Worm (Caenorhabditis elegans) whole organism, L1 larva: ENCODE measurements around the gene lex-1.
A peak's percentile ranks its signal among the peaks of the same experiment; 100 is the strongest.

Experiments
- F16B12.6 ChIP-seq: fragments of 150-350 bp; optimal IDR thresholded peaks from 2 replicates; lab custom pipeline; 2014; ENCODE audit warnings: missing biosample characterization, missing genetic modification characterization
- aly-2 ChIP-seq: fragments of 150-350 bp; optimal IDR thresholded peaks from 2 replicates; lab custom pipeline; 2014; ENCODE audit warnings: missing biosample characterization, missing genetic modification characterization
- ama-1 ChIP-seq: fragments of 150-350 bp; optimal IDR thresholded peaks from 2 replicates; lab custom pipeline; 2014
- blmp-1 ChIP-seq: fragments of 150-350 bp; optimal IDR thresholded peaks from 2 replicates; lab custom pipeline; 2014; ENCODE audit warnings: missing biosample characterization, missing genetic modification characterization
- ceh-82 ChIP-seq, 3 experiments: fragments of 150-350 bp in 1 of 3; sonication (generic microtip) in 2 of 3; optimal IDR thresholded peaks; 2 replicates each; lab custom pipeline; 2014 to 2017; ENCODE audit warnings: missing biosample characterization in 3 of 3, missing genetic modification characterization in 3 of 3
- ceh-88 ChIP-seq: fragments of 200-800 bp; sonication (Bioruptor generic); IDR thresholded peaks from 2 replicates; pipeline ENCODE4 v1.3.6; 2022; ENCODE audit warnings: missing genetic modification characterization, missing compliant biosample characterization
- ces-1 ChIP-seq: fragments of 150-350 bp; optimal IDR thresholded peaks from 2 replicates; lab custom pipeline; 2014; ENCODE audit warnings: missing biosample characterization, missing genetic modification reagents, missing genetic modification characterization
- efl-3 ChIP-seq: fragments of 200-800 bp; sonication (Bioruptor generic); optimal IDR thresholded peaks from 2 replicates; lab custom pipeline; 2018; ENCODE audit warnings: mild to moderate bottlenecking, missing genetic modification characterization, missing compliant biosample characterization
- egl-27 ChIP-seq, 2 experiments: fragments of 150-350 bp in 1 of 2; sonication (generic microtip); optimal IDR thresholded peaks; 3 replicates each; lab custom pipeline; 2017 to 2018; ENCODE audit warnings: missing biosample characterization in 2 of 2, missing genetic modification characterization in 2 of 2, missing genetic modification reagents in 2 of 2
- fkh-8 ChIP-seq: sonication (generic microtip); optimal IDR thresholded peaks from 2 replicates; lab custom pipeline; 2016; ENCODE audit warnings: mild to moderate bottlenecking, missing genetic modification characterization, missing compliant biosample characterization
- fos-1 ChIP-seq: fragments of 150-350 bp; optimal IDR thresholded peaks from 2 replicates; lab custom pipeline; 2014; ENCODE audit warnings: missing biosample characterization, missing genetic modification characterization
- grh-1 ChIP-seq: fragments of 200-800 bp; sonication (Bioruptor generic); IDR thresholded peaks from 2 replicates; pipeline ENCODE4 v1.3.6; 2022; ENCODE audit warnings: missing genetic modification reagents, missing genetic modification characterization, missing compliant biosample characterization
- hlh-4 ChIP-seq: sonication (generic microtip); optimal IDR thresholded peaks from 2 replicates; lab custom pipeline; 2016; ENCODE audit warnings: mild to moderate bottlenecking, missing genetic modification characterization, missing compliant biosample characterization
- hpl-2 ChIP-seq: fragments of 150-350 bp; optimal IDR thresholded peaks from 2 replicates; lab custom pipeline; 2014; ENCODE audit warnings: missing biosample characterization, missing genetic modification reagents, missing genetic modification characterization
- irx-1 ChIP-seq: sonication (generic microtip); optimal IDR thresholded peaks from 2 replicates; lab custom pipeline; 2016; ENCODE audit warnings: missing genetic modification characterization, missing compliant biosample characterization
- lin-14 ChIP-seq: fragments of 200-800 bp; sonication (Bioruptor generic); optimal IDR thresholded peaks from 2 replicates; lab custom pipeline; 2018; ENCODE audit warnings: mild to moderate bottlenecking, missing genetic modification characterization, moderate library complexity, missing compliant biosample characterization
- lin-15B ChIP-seq: fragments of 150-350 bp; sonication (generic microtip); optimal IDR thresholded peaks from 3 replicates; lab custom pipeline; 2014; ENCODE audit warnings: missing biosample characterization, missing genetic modification characterization
- lir-3 ChIP-seq: sonication (generic microtip); optimal IDR thresholded peaks from 2 replicates; lab custom pipeline; 2016; ENCODE audit warnings: mild to moderate bottlenecking, missing genetic modification characterization, moderate library complexity, missing compliant biosample characterization; ENCODE audit not compliant: poor library complexity
- lsy-2 ChIP-seq, 2 experiments: fragments of 150-350 bp; optimal IDR thresholded peaks; 2 replicates each; lab custom pipeline; 2014; ENCODE audit warnings: missing biosample characterization in 2 of 2, missing genetic modification characterization in 2 of 2
- mef-2 ChIP-seq: fragments of 150-350 bp; optimal IDR thresholded peaks from 2 replicates; lab custom pipeline; 2014; ENCODE audit warnings: missing biosample characterization, missing genetic modification characterization
- mep-1 ChIP-seq: fragments of 150-350 bp; optimal IDR thresholded peaks from 2 replicates; lab custom pipeline; 2014; ENCODE audit warnings: missing biosample characterization, missing genetic modification characterization
- nhr-47 ChIP-seq: sonication (generic microtip); optimal IDR thresholded peaks from 2 replicates; lab custom pipeline; 2016; ENCODE audit warnings: mild to moderate bottlenecking, missing genetic modification characterization, moderate library complexity, missing compliant biosample characterization
- nhr-71 ChIP-seq: sonication (generic microtip); optimal IDR thresholded peaks from 2 replicates; lab custom pipeline; 2016; ENCODE audit warnings: mild to moderate bottlenecking, missing genetic modification characterization, moderate library complexity, missing compliant biosample characterization
- nhr-85 ChIP-seq: sonication (generic microtip); peaks from one replicate; lab custom pipeline; 2016; ENCODE audit warnings: missing genetic modification characterization, inconsistent platforms, missing compliant biosample characterization
- nhr-90 ChIP-seq: sonication (generic microtip); optimal IDR thresholded peaks from 2 replicates; lab custom pipeline; 2016; ENCODE audit warnings: mild to moderate bottlenecking, missing genetic modification characterization, missing compliant biosample characterization; ENCODE audit not compliant: poor library complexity
- snpc-4 ChIP-seq: fragments of 150-350 bp; optimal IDR thresholded peaks from 2 replicates; lab custom pipeline; 2014; ENCODE audit warnings: missing biosample characterization, missing genetic modification characterization
- snu-23 ChIP-seq: sonication (generic microtip); optimal IDR thresholded peaks from 2 replicates; lab custom pipeline; 2016; ENCODE audit warnings: missing genetic modification characterization, missing compliant biosample characterization
- sup-37 ChIP-seq: fragments of 200-800 bp; sonication (Bioruptor generic); optimal IDR thresholded peaks from 2 replicates; lab custom pipeline; 2018; ENCODE audit warnings: mild to moderate bottlenecking, missing genetic modification characterization, missing compliant biosample characterization
- unc-130 ChIP-seq: fragments of 150-350 bp; optimal IDR thresholded peaks from 2 replicates; lab custom pipeline; 2017; ENCODE audit warnings: missing biosample characterization, missing genetic modification characterization, inconsistent platforms
- vab-15 ChIP-seq: sonication (generic microtip); optimal IDR thresholded peaks from 2 replicates; lab custom pipeline; 2017; ENCODE audit warnings: missing genotype, mild to moderate bottlenecking, missing genetic modification characterization, missing compliant biosample characterization
- zip-4 ChIP-seq: fragments of 200-800 bp; sonication (Bioruptor generic); optimal IDR thresholded peaks from 2 replicates; lab custom pipeline; 2018; ENCODE audit warnings: mild to moderate bottlenecking, missing genetic modification characterization, moderate library complexity, missing compliant biosample characterization
- ztf-11 ChIP-seq, 2 experiments: sonication (generic microtip); optimal IDR thresholded peaks; 2 replicates each; lab custom pipeline; 2016 to 2017; ENCODE audit warnings: missing genetic modification characterization in 2 of 2, missing biosample characterization in 1 of 2, missing compliant biosample characterization in 1 of 2

The lex-1 gene

DNA sequence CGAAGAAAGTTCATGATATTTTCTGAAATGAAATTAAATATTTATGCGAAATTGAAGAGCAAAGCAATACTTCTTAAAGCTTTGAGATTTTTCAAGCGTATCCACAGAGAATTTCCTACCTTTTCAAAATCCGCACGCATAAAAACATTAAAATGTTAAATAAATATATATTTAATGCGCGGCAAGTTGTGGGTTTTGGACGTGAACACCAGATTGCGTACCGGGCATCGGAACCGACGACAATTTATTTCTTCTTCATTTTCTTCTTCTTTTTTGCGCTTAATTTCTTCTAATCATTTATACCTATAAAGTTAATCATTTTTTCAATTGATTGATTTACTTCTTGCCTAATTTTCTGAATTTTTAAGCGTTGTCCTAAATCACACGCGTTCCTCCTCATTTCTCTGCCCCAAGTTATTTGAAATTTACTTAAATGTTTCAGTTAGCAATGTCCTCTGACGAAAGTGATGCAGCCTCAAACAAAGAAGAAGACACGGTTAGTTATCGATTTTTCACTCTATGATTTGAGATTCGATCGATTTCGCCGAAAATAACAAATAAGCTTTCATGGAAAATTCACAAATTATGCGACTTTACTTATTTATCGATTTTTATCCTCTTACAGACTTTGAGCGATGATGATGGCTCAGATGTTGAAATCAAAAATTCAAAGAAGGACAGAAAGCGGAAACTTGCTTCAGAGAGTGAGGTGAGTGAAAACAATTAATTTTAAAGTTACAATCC, 28.1 kb upstream of the lex-1 start, which contains the start of the genes bre-5 and spt-5 (continued):
- TF ChIP-seq nhr-71 (tag; lab: Kevin White, UChicago) (peak; percentile 48), ceh-82 (tag; optimal IDR thresholded peaks at IDR 0.05; lab: Kevin White, UChicago) (peak in 1 of 3 experiments; percentile 1)

DNA sequence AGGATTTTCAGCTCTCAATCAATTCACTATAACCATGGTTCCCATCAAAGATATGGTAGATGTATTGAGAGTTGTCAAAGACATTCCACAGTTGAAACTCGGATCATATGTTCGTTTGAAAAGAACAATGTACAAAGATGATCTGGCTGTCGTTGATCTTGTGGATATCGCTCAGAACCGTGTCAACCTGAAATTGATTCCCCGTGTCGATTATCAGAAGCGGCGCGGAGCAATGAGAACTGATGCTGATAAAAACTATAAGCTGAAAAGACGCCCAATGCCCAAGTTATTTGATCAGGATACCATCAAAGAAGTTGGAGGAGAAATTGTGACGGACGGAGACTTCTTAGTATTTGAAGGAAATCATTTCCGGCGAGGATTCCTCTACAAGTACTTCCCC, 26.8 kb upstream of the lex-1 start:
- TF ChIP-seq unc-130 (tag; lab: Kevin White, UChicago) (no peak), nhr-47 (no peak)

DNA sequence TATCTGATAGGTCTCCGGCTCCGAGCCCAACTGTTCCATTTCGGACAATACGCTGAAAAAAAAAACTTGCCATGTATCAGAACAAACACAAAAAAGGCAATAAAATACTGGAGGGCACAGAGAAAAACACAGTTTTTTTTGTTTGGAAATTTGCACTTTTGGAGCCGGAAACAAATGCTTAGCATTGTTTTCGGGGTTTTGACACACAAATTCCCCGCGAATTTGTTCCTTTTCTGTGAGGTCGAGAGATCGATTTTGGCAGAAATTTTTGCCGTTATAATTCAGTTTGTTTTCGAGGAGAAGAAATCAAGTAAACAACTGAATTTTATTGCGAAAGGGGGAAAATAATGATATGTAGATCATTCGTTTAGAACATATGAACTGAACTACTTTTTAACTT, 22.7 kb upstream of the lex-1 start, which contains the start of gene K08E4.2:
K08E4.2 (minus strand) TSS at position 54 of the 400 bp plus-strand sequence.
- no peak for TF ChIP-seq snu-23
- no peak for TF ChIP-seq fos-1 (tag; lab: Kevin White, UChicago)
- TF ChIP-seq ceh-88, result no peak
- no peak for TF ChIP-seq irx-1 (tag; lab: Kevin White, UChicago)
- TF ChIP-seq ztf-11 (tag; optimal IDR thresholded peaks at IDR 0.05; lab: Kevin White, UChicago), result no peak
- TF ChIP-seq sup-37 (GFP tag; lab: Kevin White, UChicago), result no peak
- TF ChIP-seq unc-130 (tag; lab: Kevin White, UChicago), result no peak
- TF ChIP-seq aly-2 (tag; lab: Kevin White, UChicago), result no peak
- TF ChIP-seq nhr-85 (tag; lab: Kevin White, UChicago), result no peak
- no peak for TF ChIP-seq efl-3
- no peak for TF ChIP-seq lin-14
- TF ChIP-seq blmp-1 (tag; lab: Kevin White, UChicago), result no peak
- no peak for TF ChIP-seq hpl-2 (GFP tag; lab: Kevin White, UChicago)
- TF ChIP-seq vab-15 (tag; lab: Kevin White, UChicago), result no peak
- no peak for TF ChIP-seq egl-27 (tag; optimal IDR thresholded peaks at IDR 0.05; lab: Kevin White, UChicago)
- no peak for TF ChIP-seq ama-1 (lab: Kevin White, UChicago)
- TF ChIP-seq zip-4 (GFP tag; lab: Kevin White, UChicago), result no peak
- TF ChIP-seq ces-1, result no peak
- TF ChIP-seq mef-2 (tag; lab: Kevin White, UChicago), result no peak
- TF ChIP-seq F16B12.6, result no peak

DNA sequence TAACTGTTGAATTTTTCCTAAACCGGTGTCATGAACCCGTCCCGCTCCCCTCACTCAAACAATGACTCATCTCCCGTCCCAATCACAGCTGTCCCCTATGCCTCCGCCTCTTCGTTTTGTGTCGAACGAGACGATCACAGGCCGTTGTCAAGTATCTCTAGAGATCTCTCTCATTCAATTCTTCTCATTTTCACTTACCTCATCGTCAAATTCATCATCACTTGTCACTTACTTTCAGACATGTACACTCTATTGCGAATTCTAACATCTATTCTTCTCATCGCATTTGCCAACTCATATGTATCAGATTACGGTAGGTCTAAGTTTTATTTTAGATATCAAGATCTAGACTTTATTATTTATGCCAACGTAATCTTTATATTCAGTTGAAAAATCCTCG, 21.8 kb upstream of the lex-1 start, which contains the start of gene K08E4.3:
K08E4.3 (plus strand) TSS at position 235 of the 400 bp plus-strand sequence.
- TF ChIP-seq lin-14, result peak; percentile 26
- TF ChIP-seq nhr-90 (tag; lab: Kevin White, UChicago), result no peak
- no peak for TF ChIP-seq snpc-4 (tag; lab: Kevin White, UChicago)
- no peak for TF ChIP-seq ceh-88
- no peak for TF ChIP-seq aly-2 (tag; lab: Kevin White, UChicago)
- no peak for TF ChIP-seq unc-130 (tag; lab: Kevin White, UChicago)
- TF ChIP-seq nhr-85 (tag; lab: Kevin White, UChicago), result no peak
- no peak for TF ChIP-seq grh-1 (GFP tag; lab: Robert Waterston, UW)

DNA sequence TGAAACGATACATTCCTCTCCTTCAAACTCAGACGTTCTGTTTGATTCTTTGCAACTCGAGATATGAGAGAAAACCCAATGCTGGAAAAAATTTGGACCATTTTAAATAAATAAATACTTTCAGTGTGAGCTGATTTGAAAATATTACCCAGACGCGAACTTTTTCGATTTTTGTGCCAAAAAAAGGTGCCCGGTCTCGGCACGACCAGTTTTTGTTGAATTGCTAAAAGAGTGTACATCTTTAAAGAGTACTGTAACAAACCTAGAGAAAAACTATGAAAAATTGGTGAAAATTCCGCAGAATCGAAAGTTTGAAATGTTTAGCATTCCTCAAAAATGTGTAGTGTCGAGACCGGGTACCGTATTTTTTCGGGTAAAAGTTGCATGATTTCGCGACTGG, 18.0 kb upstream of the lex-1 start, which contains the start of gene K08E4.8:
K08E4.8 (minus strand) TSS at position 101 of the 400 bp plus-strand sequence.
- TF ChIP-seq fkh-8 (tag; lab: Kevin White, UChicago) (no peak), mep-1 (tag; lab: Kevin White, UChicago) (no peak), grh-1 (GFP tag; lab: Robert Waterston, UW) (no peak), lsy-2 (tag; optimal IDR thresholded peaks at IDR 0.05; lab: Kevin White, UChicago) (no peak), vab-15 (tag; lab: Kevin White, UChicago) (no peak), blmp-1 (tag; lab: Kevin White, UChicago) (no peak), lin-15B (tag; lab: Kevin White, UChicago) (no peak), hlh-4 (tag; lab: Kevin White, UChicago) (no peak), lir-3 (tag; lab: Kevin White, UChicago) (no peak), egl-27 (tag; optimal IDR thresholded peaks at IDR 0.05; lab: Kevin White, UChicago) (no peak), zip-4 (GFP tag; lab: Kevin White, UChicago) (no peak), nhr-90 (tag; lab: Kevin White, UChicago) (no peak)
- TF ChIP-seq, all 84 proteins: peak for 0
